Worm (Caenorhabditis elegans) whole organism, early embryonic: ENCODE measurements around the gene C54E4.4.

Source experiments
- F13C5.2 ChIP-seq: sonication (generic microtip); optimal IDR thresholded peaks from 2 replicates; lab custom pipeline; 2017; ENCODE audit warnings: mild to moderate bottlenecking, missing genetic modification characterization, inconsistent platforms, missing compliant biosample characterization
- aly-1 ChIP-seq: sonication (generic microtip); optimal IDR thresholded peaks from 2 replicates; lab custom pipeline; 2016; ENCODE audit warnings: missing genetic modification characterization, missing compliant biosample characterization
- ama-1 ChIP-seq: fragments of 150-350 bp; optimal IDR thresholded peaks from 2 replicates; lab custom pipeline; 2014
- ceh-13 ChIP-seq: fragments of 200-800 bp; sonication (Bioruptor generic); optimal IDR thresholded peaks from 2 replicates; lab custom pipeline; 2018; ENCODE audit warnings: mild to moderate bottlenecking, missing genetic modification characterization, missing compliant biosample characterization
- ceh-36 ChIP-seq: sonication (generic microtip); optimal IDR thresholded peaks from 2 replicates; lab custom pipeline; 2016; ENCODE audit warnings: missing genetic modification characterization, inconsistent platforms, missing compliant biosample characterization
- flt-1 ChIP-seq: fragments of 200-800 bp; sonication (Bioruptor generic); IDR thresholded peaks from 2 replicates; pipeline ENCODE4 v1.3.6; 2022; ENCODE audit warnings: missing genetic modification characterization, missing compliant biosample characterization
- hmbx-1 ChIP-seq: sonication (generic microtip); optimal IDR thresholded peaks from 2 replicates; lab custom pipeline; 2016; ENCODE audit warnings: mild to moderate bottlenecking, missing genetic modification characterization, missing compliant biosample characterization
- hmg-4 ChIP-seq: fragments of 200-800 bp; sonication (Bioruptor generic); optimal IDR thresholded peaks from 2 replicates; lab custom pipeline; 2018; ENCODE audit warnings: mild to moderate bottlenecking, missing genetic modification characterization, missing compliant biosample characterization
- hnd-1 ChIP-seq: sonication (generic microtip); optimal IDR thresholded peaks from 2 replicates; lab custom pipeline; 2016; ENCODE audit warnings: missing genetic modification characterization, missing compliant biosample characterization
- tra-4 ChIP-seq: sonication (generic microtip); optimal IDR thresholded peaks from 2 replicates; lab custom pipeline; 2017; ENCODE audit warnings: missing genetic modification characterization, missing compliant biosample characterization

DNA sequence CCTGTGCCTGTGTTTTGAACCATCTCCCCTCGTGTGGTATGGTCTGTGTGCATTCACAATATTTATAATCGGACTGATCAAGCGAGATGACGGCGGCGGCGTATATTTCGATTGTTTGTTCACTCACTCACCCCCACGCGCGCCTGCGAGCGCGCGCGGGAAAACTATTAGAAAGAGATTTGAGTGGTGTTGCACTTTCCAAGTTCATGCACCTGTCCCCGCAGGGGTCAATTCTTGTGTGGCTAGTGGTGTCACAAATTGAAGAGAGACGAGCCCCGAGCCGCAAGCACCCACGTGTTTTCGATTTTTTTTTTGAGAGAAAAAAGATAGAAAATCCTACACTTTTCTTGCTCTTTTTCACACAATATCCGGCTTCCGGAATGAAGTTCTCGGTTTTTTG is 48.8 kb upstream of the C54E4.4 start:
- TF ChIP-seq flt-1 (GFP tag; lab: Robert Waterston, UW) (no peak), hmg-4 (peak; percentile 54), F13C5.2 (tag; lab: Kevin White, UChicago) (no peak), ama-1 (lab: Kevin White, UChicago) (no peak), hnd-1 (no peak), aly-1 (tag; lab: Kevin White, UChicago) (no peak), tra-4 (tag; lab: Kevin White, UChicago) (no peak), ceh-13 (GFP tag; lab: Kevin White, UChicago) (no peak), hmbx-1 (tag; lab: Kevin White, UChicago) (no peak), ceh-36 (no peak)
